Worm (Caenorhabditis elegans) whole organism, L1 larva: ENCODE results near the gene ssp-36.
A peak's percentile ranks its signal among the peaks of the same experiment; 100 is the strongest.

Source experiments
- C16A3.4 ChIP-seq: fragments of 150-350 bp; optimal IDR thresholded peaks from 2 replicates; lab custom pipeline; 2014; ENCODE audit warnings: missing biosample characterization, missing genetic modification characterization
- F16B12.6 ChIP-seq: fragments of 150-350 bp; optimal IDR thresholded peaks from 2 replicates; lab custom pipeline; 2014; ENCODE audit warnings: missing biosample characterization, missing genetic modification characterization
- aha-1 ChIP-seq: fragments of 150-350 bp; optimal IDR thresholded peaks from 2 replicates; lab custom pipeline; 2014; ENCODE audit warnings: missing biosample characterization, missing genetic modification characterization
- ama-1 ChIP-seq: fragments of 150-350 bp; optimal IDR thresholded peaks from 2 replicates; lab custom pipeline; 2014
- blmp-1 ChIP-seq: fragments of 150-350 bp; optimal IDR thresholded peaks from 2 replicates; lab custom pipeline; 2014; ENCODE audit warnings: missing biosample characterization, missing genetic modification characterization
- efl-1 ChIP-seq, 4 experiments: fragments of 150-350 bp; optimal IDR thresholded peaks in 3 of 4; peaks in 1 of 4; 1 replicate in 1 of 4; 2 replicates in 3 of 4; lab custom pipeline; 2014; ENCODE audit warnings: missing biosample characterization in 2 of 4, missing genetic modification characterization in 2 of 4, missing genetic modification reagents in 2 of 4
- elt-2 ChIP-seq: sonication (generic microtip); optimal IDR thresholded peaks from 2 replicates; lab custom pipeline; 2016; ENCODE audit warnings: missing genetic modification characterization, mild to moderate bottlenecking, inconsistent platforms, missing compliant biosample characterization, missing genetic modification reagents
- elt-3 ChIP-seq, 6 experiments: fragments of 150-350 bp in 1 of 6; sonication (generic microtip); optimal IDR thresholded peaks; 2 replicates each; lab custom pipeline; 2017 to 2018; ENCODE audit warnings: missing biosample characterization in 6 of 6, missing genetic modification characterization in 6 of 6, inconsistent platforms in 1 of 6
- ets-5 ChIP-seq: fragments of 200-800 bp; sonication (Bioruptor generic); IDR thresholded peaks from 2 replicates; pipeline ENCODE4 v1.3.6; 2022; ENCODE audit warnings: missing genetic modification characterization, missing compliant biosample characterization
- fkh-4 ChIP-seq: sonication (generic microtip); optimal IDR thresholded peaks from 2 replicates; lab custom pipeline; 2016; ENCODE audit warnings: missing compliant biosample characterization, missing genetic modification characterization, borderline replicate concordance
- fkh-8 ChIP-seq: sonication (generic microtip); optimal IDR thresholded peaks from 2 replicates; lab custom pipeline; 2016; ENCODE audit warnings: mild to moderate bottlenecking, missing genetic modification characterization, missing compliant biosample characterization
- fos-1 ChIP-seq: fragments of 150-350 bp; optimal IDR thresholded peaks from 2 replicates; lab custom pipeline; 2014; ENCODE audit warnings: missing biosample characterization, missing genetic modification characterization
- grh-1 ChIP-seq: fragments of 200-800 bp; sonication (Bioruptor generic); IDR thresholded peaks from 2 replicates; pipeline ENCODE4 v1.3.6; 2022; ENCODE audit warnings: missing genetic modification reagents, missing genetic modification characterization, missing compliant biosample characterization
- hlh-17 ChIP-seq: fragments of 200-800 bp; sonication (Bioruptor generic); optimal IDR thresholded peaks from 2 replicates; lab custom pipeline; 2018; ENCODE audit warnings: missing genetic modification characterization, mild to moderate bottlenecking, missing compliant biosample characterization, moderate library complexity, borderline replicate concordance
- hlh-4 ChIP-seq: sonication (generic microtip); optimal IDR thresholded peaks from 2 replicates; lab custom pipeline; 2016; ENCODE audit warnings: mild to moderate bottlenecking, missing genetic modification characterization, missing compliant biosample characterization
- hpl-2 ChIP-seq: fragments of 150-350 bp; optimal IDR thresholded peaks from 2 replicates; lab custom pipeline; 2014; ENCODE audit warnings: missing biosample characterization, missing genetic modification reagents, missing genetic modification characterization
- lin-14 ChIP-seq: fragments of 200-800 bp; sonication (Bioruptor generic); optimal IDR thresholded peaks from 2 replicates; lab custom pipeline; 2018; ENCODE audit warnings: mild to moderate bottlenecking, missing genetic modification characterization, moderate library complexity, missing compliant biosample characterization
- lin-35 ChIP-seq, 2 experiments: fragments of 150-350 bp; optimal IDR thresholded peaks; 2 replicates each; lab custom pipeline; 2014; ENCODE audit warnings: missing biosample characterization in 2 of 2, missing genetic modification characterization in 2 of 2, missing genetic modification reagents in 2 of 2
- lsy-2 ChIP-seq, 2 experiments: fragments of 150-350 bp; optimal IDR thresholded peaks; 2 replicates each; lab custom pipeline; 2014; ENCODE audit warnings: missing biosample characterization in 2 of 2, missing genetic modification characterization in 2 of 2
- mab-9 ChIP-seq: fragments of 200-800 bp; sonication (Bioruptor generic); IDR thresholded peaks from 2 replicates; pipeline ENCODE4 v1.3.6; 2022; ENCODE audit warnings: missing genetic modification reagents, missing genetic modification characterization, missing compliant biosample characterization
- mep-1 ChIP-seq: fragments of 150-350 bp; optimal IDR thresholded peaks from 2 replicates; lab custom pipeline; 2014; ENCODE audit warnings: missing biosample characterization, missing genetic modification characterization
- nhr-12 ChIP-seq: sonication (generic microtip); optimal IDR thresholded peaks from 2 replicates; lab custom pipeline; 2017; ENCODE audit warnings: missing biosample characterization, missing genetic modification characterization
- nhr-20 ChIP-seq: sonication (generic microtip); optimal IDR thresholded peaks from 2 replicates; lab custom pipeline; 2016; ENCODE audit warnings: mild to moderate bottlenecking, missing genetic modification characterization, missing compliant biosample characterization
- nhr-28 ChIP-seq: fragments of 150-350 bp; optimal IDR thresholded peaks from 2 replicates; lab custom pipeline; 2014; ENCODE audit warnings: missing biosample characterization, missing genetic modification characterization
- nhr-71 ChIP-seq: sonication (generic microtip); optimal IDR thresholded peaks from 2 replicates; lab custom pipeline; 2016; ENCODE audit warnings: mild to moderate bottlenecking, missing genetic modification characterization, moderate library complexity, missing compliant biosample characterization
- nhr-85 ChIP-seq: sonication (generic microtip); peaks from one replicate; lab custom pipeline; 2016; ENCODE audit warnings: missing genetic modification characterization, inconsistent platforms, missing compliant biosample characterization
- snu-23 ChIP-seq: sonication (generic microtip); optimal IDR thresholded peaks from 2 replicates; lab custom pipeline; 2016; ENCODE audit warnings: missing genetic modification characterization, missing compliant biosample characterization
- unc-62 ChIP-seq: fragments of 150-350 bp; optimal IDR thresholded peaks from 2 replicates; lab custom pipeline; 2014; ENCODE audit warnings: missing biosample characterization, missing genetic modification reagents, missing genetic modification characterization
- unc-86 ChIP-seq: sonication (generic microtip); optimal IDR thresholded peaks from 2 replicates; lab custom pipeline; 2016; ENCODE audit warnings: missing genetic modification characterization, missing compliant biosample characterization
- xbp-1 ChIP-seq: sonication (generic microtip); optimal IDR thresholded peaks from 2 replicates; lab custom pipeline; 2016; ENCODE audit warnings: missing genetic modification characterization, missing compliant biosample characterization
- zag-1 ChIP-seq: fragments of 150-350 bp; optimal IDR thresholded peaks from 2 replicates; lab custom pipeline; 2014; ENCODE audit warnings: missing biosample characterization, missing genetic modification characterization
- ztf-4 ChIP-seq: fragments of 150-350 bp; optimal IDR thresholded peaks from 2 replicates; lab custom pipeline; 2014; ENCODE audit warnings: missing biosample characterization, missing genetic modification characterization

Gene ssp-36

ce11 chrIV:9718396-9718795, 47.8 kb downstream of the ssp-36 start (continued):
- peak; percentile 60 for TF ChIP-seq xbp-1
- peak; percentile 90 for TF ChIP-seq nhr-71
- peak; percentile 63 for TF ChIP-seq unc-86 (tag; lab: Kevin White, UChicago)
- no peak for TF ChIP-seq mab-9 (GFP tag; lab: Robert Waterston, UW)
- TF ChIP-seq fos-1 (tag; lab: Kevin White, UChicago) = peak; percentile 68
- TF ChIP-seq fkh-4 (tag; lab: Kevin White, UChicago) = no peak
- TF ChIP-seq nhr-12 = no peak
- TF ChIP-seq lsy-2 (tag; optimal IDR thresholded peaks at IDR 0.05; lab: Kevin White, UChicago) = peak; percentile 30 to 84
- TF ChIP-seq ama-1 = no peak
- peak; percentile 48 for TF ChIP-seq mep-1
- no peak for TF ChIP-seq nhr-28

- TF ChIP-seq hlh-17 (GFP tag; lab: Kevin White, UChicago) (no peak), F16B12.6 (tag; lab: Kevin White, UChicago) (no peak), unc-62 (GFP tag; lab: Kevin White, UChicago) (no peak), grh-1 (GFP tag; lab: Robert Waterston, UW) (no peak), zag-1 (no peak), aha-1 (tag; lab: Kevin White, UChicago) (no peak), hpl-2 (GFP tag; lab: Kevin White, UChicago) (no peak), fkh-4 (tag; lab: Kevin White, UChicago) (no peak), fkh-8 (tag; lab: Kevin White, UChicago) (no peak)
- TF ChIP-seq, all 84 proteins: peak for 0
Measured at ce11 chrIV:9717844-9718243, 48.3 kb downstream of the ssp-36 start.

ce11 chrIV:9716490-9716889, 49.7 kb downstream of the ssp-36 start:
- TF ChIP-seq grh-1 (GFP tag; lab: Robert Waterston, UW) = no peak
- TF ChIP-seq hlh-4 = no peak
- peak; percentile 41 for TF ChIP-seq nhr-20 (tag; lab: Kevin White, UChicago)
- TF ChIP-seq ztf-4 (tag; lab: Kevin White, UChicago) = peak; percentile 5
- no peak for TF ChIP-seq ama-1
- TF ChIP-seq blmp-1 (tag; lab: Kevin White, UChicago) = peak; percentile 98
- peak; percentile 33 for TF ChIP-seq snu-23 (GFP tag; lab: Kevin White, UChicago)
- TF ChIP-seq lin-35 (GFP tag; optimal IDR thresholded peaks at IDR 0.05; lab: Kevin White, UChicago) = peak in 1 of 2 experiments; percentile 50
- TF ChIP-seq efl-1 (optimal IDR thresholded peaks at IDR 0.05; lab: Kevin White, UChicago) = no peak
- TF ChIP-seq efl-1 (GFP tag; optimal IDR thresholded peaks at IDR 0.05 in 1 of 2; lab: Kevin White, UChicago) = peak in 1 of 2 experiments; percentile 6
- TF ChIP-seq nhr-85 (tag; lab: Kevin White, UChicago) = peak; percentile 59
- peak; percentile 30 for TF ChIP-seq mep-1
- no peak for TF ChIP-seq xbp-1
- TF ChIP-seq elt-3 (tag; optimal IDR thresholded peaks at IDR 0.05; lab: Kevin White, UChicago) = peak in 5 of 6 experiments; percentile 49 to 81 (median 66)
- TF ChIP-seq ets-5 (GFP tag; lab: Robert Waterston, UW) = no peak
- TF ChIP-seq lin-14 (GFP tag; lab: Kevin White, UChicago) = peak; percentile 64
- peak in 1 of 2 experiments; percentile 40 for TF ChIP-seq lsy-2 (tag; optimal IDR thresholded peaks at IDR 0.05; lab: Kevin White, UChicago)
- TF ChIP-seq elt-2 = peak; percentile 56
- peak; percentile 36 for TF ChIP-seq nhr-71
- TF ChIP-seq C16A3.4 (tag; lab: Kevin White, UChicago) = peak; percentile 14
